Fruit fly (Drosophila melanogaster) whole organism, adult: ENCODE data around the gene CG33773.

Experiments
- CG11617 ChIP-seq: fragments of 200-800 bp; sonication (Bioruptor generic); optimal IDR thresholded peaks from 2 replicates; lab custom pipeline; 2017; ENCODE audit warnings: mild to moderate bottlenecking, missing biosample characterization, missing genetic modification reagents, missing genetic modification characterization
- CG12768 ChIP-seq: fragments of 200-800 bp; sonication (Bioruptor generic); optimal IDR thresholded peaks from 2 replicates; lab custom pipeline; 2017; ENCODE audit warnings: missing biosample characterization, missing genetic modification characterization, mild to moderate bottlenecking, moderate library complexity, missing genetic modification reagents
- CG14711 ChIP-seq: fragments of 200-800 bp; sonication (Bioruptor generic); optimal IDR thresholded peaks from 2 replicates; lab custom pipeline; 2018; ENCODE audit warnings: missing biosample characterization, mild to moderate bottlenecking, missing genetic modification characterization, moderate library complexity
- CG33017 ChIP-seq: fragments of 200-800 bp; sonication (Bioruptor generic); optimal IDR thresholded peaks from 2 replicates; lab custom pipeline; 2018; ENCODE audit warnings: missing biosample characterization, mild to moderate bottlenecking, missing genetic modification characterization, moderate library complexity
- CG7101 ChIP-seq: fragments of 200-800 bp; sonication (Bioruptor generic); optimal IDR thresholded peaks from 2 replicates; lab custom pipeline; 2018; ENCODE audit warnings: missing biosample characterization, mild to moderate bottlenecking, missing genetic modification characterization, moderate library complexity
- Crg-1 ChIP-seq: fragments of 200-800 bp; sonication (Bioruptor generic); optimal IDR thresholded peaks from 2 replicates; lab custom pipeline; 2016; ENCODE audit warnings: missing biosample characterization, missing genetic modification characterization
- Hr96 ChIP-seq: fragments of 200-800 bp; sonication (Bioruptor generic); optimal IDR thresholded peaks from 2 replicates; lab custom pipeline; 2016; ENCODE audit warnings: missing biosample characterization, missing genetic modification characterization
- bab1 ChIP-seq: fragments of 200-800 bp; sonication (Bioruptor generic); optimal IDR thresholded peaks from 3 replicates; lab custom pipeline; 2019; ENCODE audit warnings: missing biosample characterization, mild to moderate bottlenecking, missing genetic modification characterization, moderate library complexity
- cic ChIP-seq: fragments of 200-800 bp; sonication (Bioruptor generic); optimal IDR thresholded peaks from 2 replicates; lab custom pipeline; 2017; ENCODE audit warnings: missing biosample characterization, mild to moderate bottlenecking, missing genetic modification characterization, moderate library complexity
- kay ChIP-seq: fragments of 200-800 bp; sonication (Bioruptor generic); peaks from one replicate; lab custom pipeline; 2016; ENCODE audit warnings: missing biosample characterization, missing genetic modification characterization, borderline replicate concordance
- pad ChIP-seq: fragments of 200-800 bp; sonication (Bioruptor generic); optimal IDR thresholded peaks from 3 replicates; lab custom pipeline; 2017; ENCODE audit warnings: missing biosample characterization, missing genetic modification characterization, mild to moderate bottlenecking, moderate library complexity, missing genetic modification reagents

The CG33773 gene

dm6 chr3R:31062344-31062964 is 27.3 kb downstream of the CG33773 start:
- TF ChIP-seq CG33017 (tag; lab: Kevin White, UChicago) (no peak), CG12768 (GFP tag; lab: Kevin White, UChicago) (no peak), Hr96 (no peak), CG7101 (tag; lab: Kevin White, UChicago) (no peak), kay (peak; percentile 8), cic (GFP tag; lab: Kevin White, UChicago) (no peak), CG11617 (GFP tag; lab: Kevin White, UChicago) (no peak), bab1 (GFP tag; lab: Kevin White, UChicago) (no peak)

- TF ChIP-seq kay: peak; percentile 41
- TF ChIP-seq Crg-1 (GFP tag; lab: Kevin White, UChicago): no peak
These were observed 29.6 kb downstream of the CG33773 start, which contains the start of gene Sox100B for dm6 chr3R:31064653-31065322. TSS of gene Sox100B (plus strand) at chr3R:31065253.

DNA sequence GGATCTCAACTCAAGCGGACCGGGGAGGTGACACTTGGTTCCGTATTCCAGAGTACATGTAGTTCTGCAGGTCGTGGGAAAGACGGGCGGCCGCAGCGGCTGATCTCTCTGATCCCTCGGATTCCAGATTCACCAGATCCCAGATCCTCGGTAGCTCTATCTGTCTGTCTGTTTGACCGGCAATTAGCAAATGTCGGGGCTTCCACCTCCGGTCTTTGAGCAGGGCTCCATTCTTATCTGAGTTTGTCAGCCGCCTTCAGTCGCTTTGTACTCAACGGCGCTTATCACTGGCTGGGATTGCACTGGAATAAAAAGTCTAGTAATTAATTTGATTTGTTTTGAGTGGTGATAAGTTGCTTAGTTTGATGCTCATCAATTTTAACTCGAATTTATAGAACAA is 31.2 kb downstream of the CG33773 start:
- TF ChIP-seq cic (GFP tag; lab: Kevin White, UChicago) (no peak), CG33017 (tag; lab: Kevin White, UChicago) (no peak), kay (no peak)

DNA sequence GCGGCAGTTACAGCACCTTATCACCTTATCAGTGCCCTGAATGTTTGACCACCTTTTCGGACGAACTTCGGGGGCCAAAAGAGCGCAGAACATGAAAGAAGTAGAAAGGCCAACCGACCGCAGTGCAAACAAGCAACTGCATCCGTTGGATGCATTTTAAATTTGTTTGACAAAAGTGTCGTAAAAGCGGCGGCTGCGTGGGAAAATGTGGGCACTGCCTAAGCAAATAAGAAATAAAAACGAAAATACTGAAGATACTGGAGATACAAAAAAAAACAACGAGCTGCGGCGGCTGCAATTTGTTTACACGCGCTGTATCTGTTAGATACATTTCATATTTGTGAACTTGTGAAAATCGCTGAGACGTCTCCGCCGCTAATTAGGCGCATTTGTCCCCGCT is 35.6 kb downstream of the CG33773 start:
- TF ChIP-seq CG11617 (GFP tag; lab: Kevin White, UChicago) (no peak), cic (GFP tag; lab: Kevin White, UChicago) (no peak), bab1 (GFP tag; lab: Kevin White, UChicago) (no peak), CG14711 (tag; lab: Kevin White, UChicago) (no peak), CG33017 (tag; lab: Kevin White, UChicago) (no peak), pad (GFP tag; lab: Kevin White, UChicago) (no peak), kay (no peak), CG12768 (GFP tag; lab: Kevin White, UChicago) (no peak)
